Worm (Caenorhabditis elegans) whole organism, midembryonic: ENCODE results near the gene cyk-7.

Source experiments
- T22C8.4 ChIP-seq: fragments of 200-800 bp; sonication (Bioruptor generic); IDR thresholded peaks from 2 replicates; pipeline ENCODE4 v1.3.6; 2022; ENCODE audit warnings: missing genetic modification characterization, missing compliant biosample characterization
- cog-1 ChIP-seq: sonication (generic microtip); optimal IDR thresholded peaks from 2 replicates; lab custom pipeline; 2016; ENCODE audit warnings: missing genetic modification characterization, missing compliant biosample characterization
- klf-2 ChIP-seq: fragments of 200-800 bp; sonication (Bioruptor generic); conservative IDR thresholded peaks from 2 replicates; pipeline ENCODE4 v1.3.6; 2022; ENCODE audit warnings: missing genetic modification reagents, missing genetic modification characterization, missing compliant biosample characterization

DNA sequence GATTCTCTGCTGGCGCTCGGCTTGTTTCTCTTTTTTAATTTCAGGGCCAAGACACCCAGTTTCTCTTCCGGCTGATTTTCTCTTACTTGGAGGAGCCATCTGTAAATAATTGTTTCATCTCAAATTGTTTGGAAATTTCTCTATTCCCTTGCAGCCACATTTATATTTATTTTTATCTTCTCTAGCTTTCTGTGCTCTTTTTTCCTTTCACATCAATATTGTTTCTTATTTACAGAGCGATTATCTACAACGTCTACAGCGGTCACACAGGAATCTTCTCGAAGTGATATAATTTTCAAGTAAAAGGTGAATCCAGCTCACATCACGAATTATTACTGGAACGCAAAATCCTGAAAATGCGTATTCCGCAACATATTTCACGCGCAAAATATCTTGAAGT, 22.3 kb downstream of the cyk-7 start, which contains the start of the genes ZK686.6 and ZK686.1:
- TF ChIP-seq klf-2 = no peak
- TF ChIP-seq T22C8.4 = no peak
- no peak for TF ChIP-seq cog-1 (tag; lab: Kevin White, UChicago)
